Fruit fly (Drosophila melanogaster) whole organism, wandering third instar larva: ENCODE measurements around the gene Cyp312a1.

ENCODE experiments used
- CG9705 ChIP-seq: fragments of 200-800 bp; sonication (Bioruptor generic); optimal IDR thresholded peaks from 2 replicates; lab custom pipeline; 2018; ENCODE audit warnings: missing biosample characterization, mild to moderate bottlenecking, missing genetic modification characterization
- Dif ChIP-seq: fragments of 200-275, 200-300 bp; sonication (Bioruptor generic); optimal IDR thresholded peaks from 2 replicates; lab custom pipeline; 2018; ENCODE audit warnings: missing biosample characterization, missing genetic modification characterization; ENCODE audit not compliant: partially characterized antibody
- GATAd ChIP-seq: sonication (Bioruptor generic); optimal IDR thresholded peaks from 2 replicates; lab custom pipeline; 2016; ENCODE audit warnings: missing biosample characterization, missing genetic modification characterization
- Hr83 ChIP-seq: fragments of 200-300 bp; sonication (Bioruptor generic); optimal IDR thresholded peaks from 2 replicates; lab custom pipeline; 2016; ENCODE audit warnings: missing biosample characterization, mild to moderate bottlenecking, missing genetic modification characterization, moderate library complexity; ENCODE audit not compliant: poor library complexity, severe bottlenecking
- Jra ChIP-seq: sonication (Bioruptor generic); optimal IDR thresholded peaks from 2 replicates; lab custom pipeline; 2016; ENCODE audit warnings: missing biosample characterization, missing genetic modification characterization
- Mio ChIP-seq: sonication (Bioruptor generic); optimal IDR thresholded peaks from 2 replicates; lab custom pipeline; 2016; ENCODE audit warnings: missing biosample characterization, missing genetic modification characterization
- N ChIP-seq: fragments of >200 bp; optimal IDR thresholded peaks from 2 replicates; lab custom pipeline; 2018; ENCODE audit warnings: missing biosample characterization, missing external identifiers, missing genetic modification characterization
- pan ChIP-seq: fragments of >200 bp; optimal IDR thresholded peaks from 2 replicates; lab custom pipeline; 2017
- psq ChIP-seq: fragments of 200-800 bp; sonication (Bioruptor generic); optimal IDR thresholded peaks from 3 replicates; lab custom pipeline; 2017; ENCODE audit warnings: missing biosample characterization, mild to moderate bottlenecking, missing genetic modification characterization, moderate library complexity
- sv ChIP-seq: fragments of 200-800 bp; sonication (Bioruptor generic); optimal IDR thresholded peaks from 3 replicates; lab custom pipeline; 2016; ENCODE audit warnings: missing biosample characterization, missing genetic modification characterization
- usp ChIP-seq: fragments of >200 bp; optimal IDR thresholded peaks from 2 replicates; lab custom pipeline; 2017; ENCODE audit warnings: missing biosample characterization, missing genetic modification characterization

- TF ChIP-seq psq (no peak), sv (no peak), Jra (no peak), Dif (GFP tag; lab: Kevin White, UChicago) (no peak), N (GFP tag; lab: Kevin White, UChicago) (no peak), CG9705 (no peak), Mio (GFP tag; lab: Kevin White, UChicago) (no peak), pan (lab: Kevin White, UChicago) (no peak), usp (GFP tag; lab: Kevin White, UChicago) (no peak), Hr83 (GFP tag; lab: Kevin White, UChicago) (no peak), GATAd (GFP tag; lab: Kevin White, UChicago) (no peak)
Measured at dm6 chr3L:18147596-18147995, 15.1 kb upstream of the Cyp312a1 start.
